Fruit fly (Drosophila melanogaster): ENCODE measurements around the gene CG2924.

The CG2924 gene

dm6 chrX:2262511-2262910 lies 8.1 kb downstream of the CG2924 start, which contains the start of the genes temp and CG3071 (continued):
- TF ChIP-seq Dbx (GFP tag; IDR thresholded peaks at IDR 0.05) (peak; percentile 49; the same call in 2 of the 3 replicates), tap (tag; optimal IDR thresholded peaks at IDR 0.05) (no peak), CG33213 (GFP tag; optimal IDR thresholded peaks at IDR 0.05) (no peak), CG6854 (GFP tag; optimal IDR thresholded peaks at IDR 0.05) (no peak), mam (GFP tag; optimal IDR thresholded peaks at IDR 0.05) (peak; percentile 80), slbo (GFP tag; IDR thresholded peaks at IDR 0.05) (no peak; the same call in none of the 2 replicates), dati (GFP tag; IDR thresholded peaks at IDR 0.05) (no peak), sens (GFP tag) (peak; percentile 95), scrt (GFP tag; optimal IDR thresholded peaks at IDR 0.05) (no peak), CG7556 (GFP tag; optimal IDR thresholded peaks at IDR 0.05) (peak; percentile 66), CG30431 (GFP tag; optimal IDR thresholded peaks at IDR 0.05) (peak; percentile 19), toy (GFP tag; IDR thresholded peaks at IDR 0.05) (no peak), CG18599 (GFP tag; optimal IDR thresholded peaks at IDR 0.05) (peak; percentile 76), CG11695 (GFP tag; IDR thresholded peaks at IDR 0.05) (0 out of 3 replicates have a peak, but pooled peaks have one; percentile 37), Scr (GFP tag; IDR thresholded peaks at IDR 0.05; ENCODE audit: partially characterized antibody) (no peak), CG14860 (GFP tag; IDR thresholded peaks at IDR 0.05; ENCODE audit: partially characterized antibody) (no peak), Kr (GFP tag; optimal IDR thresholded peaks at IDR 0.05) (no peak), CG42726 (GFP tag; IDR thresholded peaks at IDR 0.05; ENCODE audit: partially characterized antibody) (no peak), CG17328 (GFP tag; IDR thresholded peaks at IDR 0.05) (no peak), CG15696 (tag; optimal IDR thresholded peaks at IDR 0.05) (peak; percentile 68), az2 (GFP tag; optimal IDR thresholded peaks at IDR 0.05) (peak; percentile 66), grau (tag; optimal IDR thresholded peaks at IDR 0.05) (peak; percentile 73), CG12659 (GFP tag; optimal IDR thresholded peaks at IDR 0.05) (peak; percentile 69), CG1603 (tag; optimal IDR thresholded peaks at IDR 0.05) (no peak), CG10274 (GFP tag; optimal IDR thresholded peaks at IDR 0.05) (no peak), Fer2 (tag; optimal IDR thresholded peaks at IDR 0.05) (peak; percentile 24), grn (GFP tag; optimal IDR thresholded peaks at IDR 0.05) (no peak), CG8281 (tag; optimal IDR thresholded peaks at IDR 0.05) (no peak), CG17829 (tag; optimal IDR thresholded peaks at IDR 0.05) (peak; percentile 65), CG11085 (GFP tag; IDR thresholded peaks at IDR 0.05) (peak; percentile 33; the same call in 1 of the 2 replicates), cas (GFP tag; IDR thresholded peaks at IDR 0.05) (no peak), CG6683 (GFP tag; optimal IDR thresholded peaks at IDR 0.05) (peak; percentile 8), Dad (GFP tag; optimal IDR thresholded peaks at IDR 0.05) (peak; percentile 28), corto (GFP tag; optimal IDR thresholded peaks at IDR 0.05) (no peak), dmrt99B (tag; optimal IDR thresholded peaks at IDR 0.05) (no peak), CG3726 (GFP tag; IDR thresholded peaks at IDR 0.05) (no peak), CG9876 (GFP tag; optimal IDR thresholded peaks at IDR 0.05) (peak; percentile 24), usp (GFP tag; optimal IDR thresholded peaks at IDR 0.05) (no peak), repo (GFP tag; optimal IDR thresholded peaks at IDR 0.05) (no peak), sug (tag; optimal IDR thresholded peaks at IDR 0.05) (peak; percentile 84), Mad (GFP tag; optimal IDR thresholded peaks at IDR 0.05) (peak; percentile 16), danr (GFP tag; IDR thresholded peaks at IDR 0.05) (no peak), bigmax (GFP tag; optimal IDR thresholded peaks at IDR 0.05) (no peak), gcm2 (GFP tag; optimal IDR thresholded peaks at IDR 0.05) (no peak), lola (GFP tag; optimal IDR thresholded peaks at IDR 0.05) (peak in 1 of 3 experiments; percentile 70), CG15073 (GFP tag; optimal IDR thresholded peaks at IDR 0.05) (no peak), Hmx (GFP tag; optimal IDR thresholded peaks at IDR 0.05) (no peak), Fer3 (tag; optimal IDR thresholded peaks at IDR 0.05) (peak; percentile 21), so (GFP tag; IDR thresholded peaks at IDR 0.05) (no peak), D (optimal IDR thresholded peaks at IDR 0.05) (no peak), D (GFP tag; optimal IDR thresholded peaks at IDR 0.05) (peak; percentile 23), CHES-1-like (GFP tag; optimal IDR thresholded peaks at IDR 0.05) (peak; percentile 46)

Measured in whole organism, embryonic.